Fruit fly (Drosophila melanogaster) whole organism, embryonic: ENCODE data around the gene Pif1A.

Source experiments
- B-H1 ChIP-seq: fragments of 200-800 bp; sonication (Bioruptor generic); IDR thresholded peaks from 3 replicates; pipeline ENCODE4 v1.3.6; 2022; ENCODE audit warnings: missing biosample characterization, missing genetic modification characterization
- Bteb2 ChIP-seq: fragments of 200-800 bp; sonication (Bioruptor generic); optimal IDR thresholded peaks from 2 replicates; lab custom pipeline; 2016; ENCODE audit warnings: missing biosample characterization, missing genetic modification characterization
- CG10654 ChIP-seq: fragments of 200-800 bp; sonication (Bioruptor generic); optimal IDR thresholded peaks from 2 replicates; lab custom pipeline; 2016; ENCODE audit warnings: missing biosample characterization, missing genetic modification characterization
- CG11085 ChIP-seq: fragments of 200-800 bp; sonication (Bioruptor generic); IDR thresholded peaks from 2 replicates; pipeline ENCODE4 v1.3.6; 2022; ENCODE audit warnings: missing biosample characterization, missing genetic modification characterization
- CG11247 ChIP-seq: fragments of 200-800 bp; sonication (Bioruptor generic); IDR thresholded peaks from 2 replicates; pipeline ENCODE4 v1.3.6; 2022; ENCODE audit warnings: missing biosample characterization, missing genetic modification characterization
- CG1603 ChIP-seq: fragments of 200-800 bp; sonication (Bioruptor generic); optimal IDR thresholded peaks from 2 replicates; lab custom pipeline; 2019; ENCODE audit warnings: missing biosample characterization, mild to moderate bottlenecking, missing genetic modification characterization, moderate library complexity
- CG16863 ChIP-seq: fragments of 200-800 bp; sonication (Bioruptor generic); optimal IDR thresholded peaks from 3 replicates; lab custom pipeline; 2016; ENCODE audit warnings: missing biosample characterization, missing genetic modification characterization
- CG17385 ChIP-seq: fragments of 200-800 bp; sonication (Bioruptor generic); optimal IDR thresholded peaks from 3 replicates; lab custom pipeline; 2018; ENCODE audit warnings: missing biosample characterization, mild to moderate bottlenecking, missing genetic modification characterization
- CG18599 ChIP-seq: fragments of 200-800 bp; sonication (Bioruptor generic); optimal IDR thresholded peaks from 3 replicates; lab custom pipeline; 2017; ENCODE audit warnings: missing biosample characterization, missing genetic modification characterization, mild to moderate bottlenecking, moderate library complexity, missing genetic modification reagents
- CG2199 ChIP-seq: fragments of 200-800 bp; sonication (Bioruptor generic); IDR thresholded peaks from 3 replicates; pipeline ENCODE4 v1.3.6; 2022; ENCODE audit warnings: missing biosample characterization, missing genetic modification characterization
- CG3065 ChIP-seq: fragments of 200-800 bp; sonication (Bioruptor generic); optimal IDR thresholded peaks from 2 replicates; lab custom pipeline; 2016; ENCODE audit warnings: missing biosample characterization, missing genetic modification characterization
- CG31365 ChIP-seq: fragments of 200-800 bp; sonication (Bioruptor generic); optimal IDR thresholded peaks from 2 replicates; lab custom pipeline; 2018; ENCODE audit warnings: missing biosample characterization, mild to moderate bottlenecking, missing genetic modification characterization
- CG31388 ChIP-seq: fragments of 200-800 bp; sonication (Bioruptor generic); optimal IDR thresholded peaks from 2 replicates; lab custom pipeline; 2016; ENCODE audit warnings: missing biosample characterization, missing genetic modification characterization
- CG32532 ChIP-seq: fragments of 200-800 bp; sonication (Bioruptor generic); IDR thresholded peaks from 2 replicates; pipeline ENCODE4 v1.3.6; 2022; ENCODE audit warnings: missing biosample characterization, missing genetic modification characterization
- CG34224 ChIP-seq: fragments of 200-800 bp; sonication (Bioruptor generic); IDR thresholded peaks from 3 replicates; pipeline ENCODE4 v1.3.6; 2022; ENCODE audit warnings: missing biosample characterization, missing genetic modification characterization; ENCODE audit not compliant: partially characterized antibody
- CG42726 ChIP-seq: fragments of 200-800 bp; sonication (Bioruptor generic); IDR thresholded peaks from 2 replicates; pipeline ENCODE4 v1.3.6; 2022; ENCODE audit warnings: missing biosample characterization, missing genetic modification characterization; ENCODE audit not compliant: partially characterized antibody
- CG6689 ChIP-seq: fragments of 200-800 bp; sonication (Bioruptor generic); IDR thresholded peaks from 2 replicates; pipeline ENCODE4 v1.3.6; 2022; ENCODE audit warnings: missing biosample characterization, missing genetic modification characterization
- CG6791 ChIP-seq: fragments of 200-800 bp; sonication (Bioruptor generic); IDR thresholded peaks from 3 replicates; pipeline ENCODE4 v1.3.6; 2022; ENCODE audit warnings: missing biosample characterization, missing genetic modification characterization; ENCODE audit not compliant: partially characterized antibody
- CG6813 ChIP-seq: fragments of 200-800 bp; sonication (Bioruptor generic); optimal IDR thresholded peaks from 2 replicates; lab custom pipeline; 2017; ENCODE audit warnings: missing biosample characterization, missing genetic modification characterization, mild to moderate bottlenecking, moderate library complexity, missing genetic modification reagents
- CG8290 ChIP-seq, 3 experiments: fragments of 200-800 bp; sonication (Bioruptor generic); optimal IDR thresholded peaks; 2 replicates each; lab custom pipeline; 2016 to 2019; ENCODE audit warnings: missing biosample characterization in 3 of 3, missing genetic modification characterization in 3 of 3, mild to moderate bottlenecking in 2 of 3, moderate library complexity in 1 of 3
- CG9609 ChIP-seq: fragments of 200-800 bp; sonication (Bioruptor generic); optimal IDR thresholded peaks from 3 replicates; lab custom pipeline; 2016; ENCODE audit warnings: missing biosample characterization, missing genetic modification characterization
- CkIIα-i1 ChIP-seq: fragments of 200-800 bp; sonication (Bioruptor generic); IDR thresholded peaks from 2 replicates; pipeline ENCODE4 v1.3.6; 2022; ENCODE audit warnings: missing biosample characterization, missing genetic modification characterization
- Dll ChIP-seq: fragments of 200-800 bp; sonication (Bioruptor generic); IDR thresholded peaks from 4 replicates; pipeline ENCODE4 v1.3.6; 2022; ENCODE audit warnings: missing biosample characterization, missing genetic modification characterization; ENCODE audit not compliant: partially characterized antibody
- Doc2 ChIP-seq: fragments of 200-800 bp; sonication (Bioruptor generic); IDR thresholded peaks from 2 replicates; pipeline ENCODE4 v1.3.6; 2022; ENCODE audit warnings: missing biosample characterization, missing genetic modification characterization
- Doc3 ChIP-seq: fragments of 200-800 bp; sonication (Bioruptor generic); IDR thresholded peaks from 3 replicates; pipeline ENCODE4 v1.3.6; 2022; ENCODE audit warnings: missing biosample characterization, missing genetic modification characterization; ENCODE audit not compliant: partially characterized antibody
- Dref ChIP-seq: fragments of 200-800 bp; sonication (Bioruptor generic); IDR thresholded peaks from 2 replicates; pipeline ENCODE4 v1.3.6; 2022; ENCODE audit warnings: missing biosample characterization, missing genetic modification characterization
- E2f2 ChIP-seq: fragments of 200-800 bp; sonication (Bioruptor generic); IDR thresholded peaks from 2 replicates; pipeline ENCODE4 v1.3.6; 2022; ENCODE audit warnings: missing biosample characterization, missing genetic modification characterization
- Ets65A ChIP-seq: fragments of 200-800 bp; sonication (Bioruptor generic); peaks from one replicate; lab custom pipeline; 2016; ENCODE audit warnings: missing biosample characterization, missing genetic modification characterization
- Hr51 ChIP-seq, 2 experiments: fragments of 200-800 bp; sonication (Bioruptor generic); optimal IDR thresholded peaks; 2 replicates in 1 of 2; 3 replicates in 1 of 2; lab custom pipeline; 2016 to 2018; ENCODE audit warnings: missing biosample characterization in 2 of 2, missing genetic modification characterization in 2 of 2, mild to moderate bottlenecking in 1 of 2, moderate library complexity in 1 of 2
- Jarid2 ChIP-seq: fragments of 200-800 bp; sonication (Bioruptor generic); optimal IDR thresholded peaks from 3 replicates; lab custom pipeline; 2017; ENCODE audit warnings: mild to moderate bottlenecking, missing biosample characterization, missing genetic modification reagents, missing genetic modification characterization
- MTF-1 ChIP-seq: fragments of 200-800 bp; sonication (Bioruptor generic); optimal IDR thresholded peaks from 2 replicates; lab custom pipeline; 2018; ENCODE audit warnings: missing biosample characterization, mild to moderate bottlenecking, missing genetic modification characterization, borderline replicate concordance
- NK7.1 ChIP-seq: fragments of 200-800 bp; sonication (Bioruptor generic); optimal IDR thresholded peaks from 3 replicates; lab custom pipeline; 2016; ENCODE audit warnings: missing biosample characterization, missing genetic modification characterization
- Nf-YC ChIP-seq: fragments of 200-800 bp; optimal IDR thresholded peaks from 3 replicates; lab custom pipeline; 2019; ENCODE audit warnings: missing biosample characterization, mild to moderate bottlenecking, missing genetic modification characterization, moderate library complexity
- NfI ChIP-seq: fragments of 200-800 bp; sonication (Bioruptor generic); optimal IDR thresholded peaks from 3 replicates; lab custom pipeline; 2018; ENCODE audit warnings: missing biosample characterization, mild to moderate bottlenecking, missing genetic modification characterization, moderate library complexity
- Oaz ChIP-seq: fragments of 200-800 bp; sonication (Bioruptor generic); IDR thresholded peaks from 2 replicates; pipeline ENCODE4 v1.3.6; 2022; ENCODE audit warnings: missing biosample characterization, missing genetic modification characterization
- Pdp1 ChIP-seq, 2 experiments: fragments of 200-800 bp; sonication (Bioruptor generic); optimal IDR thresholded peaks; 3 replicates each; lab custom pipeline; 2016; ENCODE audit warnings: missing biosample characterization in 2 of 2, missing genetic modification characterization in 2 of 2, mild to moderate bottlenecking in 1 of 2, moderate library complexity in 1 of 2
- Rfx ChIP-seq: fragments of 200-800 bp; sonication (Bioruptor generic); IDR thresholded peaks from 2 replicates; pipeline ENCODE4 v1.3.6; 2022; ENCODE audit warnings: missing biosample characterization, missing genetic modification characterization
- Six4 ChIP-seq: fragments of 200-800 bp; sonication (Bioruptor generic); optimal IDR thresholded peaks from 2 replicates; lab custom pipeline; 2016; ENCODE audit warnings: missing biosample characterization, missing genetic modification characterization
- crp ChIP-seq, 2 experiments: fragments of 200-800 bp; sonication (Bioruptor generic); optimal IDR thresholded peaks; 2 replicates in 1 of 2; 3 replicates in 1 of 2; lab custom pipeline; 2017; ENCODE audit warnings: missing biosample characterization in 2 of 2, missing genetic modification characterization in 2 of 2, mild to moderate bottlenecking in 1 of 2, moderate library complexity in 1 of 2
- esg ChIP-seq: fragments of 200-800 bp; sonication (Bioruptor generic); conservative IDR thresholded peaks from 2 replicates; pipeline ENCODE4 v1.3.6; 2022; ENCODE audit warnings: missing biosample characterization, missing genetic modification characterization
- gcm2 ChIP-seq: fragments of 200-800 bp; sonication (Bioruptor generic); optimal IDR thresholded peaks from 2 replicates; lab custom pipeline; 2016; ENCODE audit warnings: missing biosample characterization, missing genetic modification characterization
- gem ChIP-seq: fragments of 200-800 bp; sonication (Bioruptor generic); optimal IDR thresholded peaks from 2 replicates; lab custom pipeline; 2019; ENCODE audit warnings: missing biosample characterization, mild to moderate bottlenecking, missing genetic modification characterization, moderate library complexity
- hth ChIP-seq: fragments of >200 bp; optimal IDR thresholded peaks from 2 replicates; lab custom pipeline; 2017; ENCODE audit warnings: inconsistent platforms
- kni ChIP-seq: fragments of 200-800 bp; sonication (Bioruptor generic); optimal IDR thresholded peaks from 3 replicates; lab custom pipeline; 2017; ENCODE audit warnings: mild to moderate bottlenecking, missing biosample characterization, missing genetic modification reagents, missing genetic modification characterization
- otp ChIP-seq: fragments of 200-800 bp; sonication (Bioruptor generic); IDR thresholded peaks from 3 replicates; pipeline ENCODE4, ENCODE4 v1.3.6; 2022; ENCODE audit warnings: missing biosample characterization, missing genetic modification characterization
- ranshi ChIP-seq: fragments of 200-800 bp; sonication (Bioruptor generic); IDR thresholded peaks from 2 replicates; pipeline ENCODE4 v1.3.6; 2022; ENCODE audit warnings: missing biosample characterization, missing genetic modification characterization
- ro ChIP-seq: fragments of 200-800 bp; sonication (Bioruptor generic); IDR thresholded peaks from 2 replicates; pipeline ENCODE4 v1.3.6; 2022; ENCODE audit warnings: missing biosample characterization, missing genetic modification characterization
- row ChIP-seq: fragments of 200-800 bp; sonication (Bioruptor generic); IDR thresholded peaks from 3 replicates; pipeline ENCODE4 v1.3.6; 2022; ENCODE audit warnings: missing biosample characterization, missing genetic modification characterization
- yki ChIP-seq: fragments of >200 bp; optimal IDR thresholded peaks from 3 replicates; lab custom pipeline; 2018
- zen2 ChIP-seq: fragments of 200-800 bp; sonication (Bioruptor generic); IDR thresholded peaks from 3 replicates; pipeline ENCODE4 v1.3.6; 2022; ENCODE audit warnings: missing biosample characterization, missing genetic modification characterization; ENCODE audit not compliant: partially characterized antibody

The Pif1A gene

DNA sequence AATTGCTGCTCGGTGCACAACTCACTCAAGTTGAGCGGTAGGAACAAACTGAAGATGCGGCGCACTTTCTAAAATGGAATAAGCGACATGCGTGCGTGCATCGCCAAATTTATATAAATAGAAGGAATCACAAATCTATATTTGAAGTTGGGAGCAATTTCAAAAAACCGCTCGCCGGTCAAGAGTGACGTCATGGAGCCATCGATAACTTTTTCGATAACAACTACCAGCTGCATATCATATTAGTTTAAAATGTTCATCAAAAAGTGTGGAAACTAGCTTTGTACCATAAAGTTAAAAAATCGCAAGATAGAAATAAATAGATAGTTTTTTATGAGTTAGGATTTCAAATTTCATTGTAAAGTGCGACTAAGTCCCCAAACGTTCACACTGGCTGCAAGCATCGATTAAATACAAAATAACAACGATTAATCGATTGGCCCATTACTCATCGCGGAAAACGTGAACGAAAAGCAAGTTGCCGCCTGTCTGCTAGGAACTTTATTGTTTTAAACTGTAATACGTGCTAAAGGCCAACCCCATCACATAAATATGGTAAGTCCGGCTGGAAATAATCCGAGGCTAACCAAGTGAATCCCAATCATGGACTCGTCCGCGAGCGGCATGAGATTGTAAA lies at the start of gene Pif1A, which contains the start of the genes Pif1B and CCT7 (continued):
- TF ChIP-seq NfI (GFP tag; lab: Kevin White, UChicago) (no peak), CG2199 (GFP tag; lab: Robert Waterston, UW) (no peak), Doc3 (GFP tag; lab: Robert Waterston, UW) (peak; percentile 96), CG17385 (GFP tag; lab: Kevin White, UChicago) (no peak), Dll (GFP tag; lab: Robert Waterston, UW) (peak; percentile 99), CG34224 (peak; percentile 96), CG3065 (no peak), Six4 (no peak), B-H1 (GFP tag; lab: Robert Waterston, UW) (no peak), kni (no peak), CG32532 (GFP tag; lab: Robert Waterston, UW) (no peak), Jarid2 (no peak), E2f2 (GFP tag; lab: Robert Waterston, UW) (peak; percentile 85), MTF-1 (GFP tag; lab: Kevin White, UChicago) (no peak), ro (no peak), CG16863 (GFP tag; lab: Kevin White, UChicago) (peak; percentile 28), gem (tag; lab: Kevin White, UChicago) (peak; percentile 32), ranshi (no peak), CkIIα-i1 (no peak), Pdp1 (GFP tag; optimal IDR thresholded peaks at IDR 0.05; lab: Kevin White, UChicago) (peak in 1 of 2 experiments; percentile 29), Bteb2 (GFP tag; lab: Kevin White, UChicago) (peak; percentile 43), CG11085 (GFP tag; lab: Robert Waterston, UW) (no peak), CG6791 (peak; percentile 88), gcm2 (GFP tag; lab: Kevin White, UChicago) (no peak), CG42726 (GFP tag; lab: Robert Waterston, UW) (peak; percentile 50; the same call in 1 of the 2 replicates), CG10654 (no peak), CG31388 (GFP tag; lab: Kevin White, UChicago) (no peak), Rfx (GFP tag; lab: Robert Waterston, UW) (no peak), otp (no peak), CG6813 (no peak), CG18599 (GFP tag; lab: Kevin White, UChicago) (no peak), NK7.1 (GFP tag; lab: Kevin White, UChicago) (no peak), CG8290 (GFP tag; optimal IDR thresholded peaks at IDR 0.05; lab: Kevin White, UChicago) (no peak), CG8290 (tag; optimal IDR thresholded peaks at IDR 0.05; lab: Kevin White, UChicago) (no peak), Dref (GFP tag; lab: Robert Waterston, UW) (peak; percentile 91), CG11247 (GFP tag; lab: Robert Waterston, UW) (no peak), Hr51 (GFP tag; optimal IDR thresholded peaks at IDR 0.05; lab: Kevin White, UChicago) (no peak), CG9609 (GFP tag; lab: Kevin White, UChicago) (peak; percentile 27), CG6689 (GFP tag; lab: Robert Waterston, UW) (no peak), Doc2 (GFP tag; lab: Robert Waterston, UW) (no peak), Oaz (no peak), CG31365 (no peak), crp (GFP tag; optimal IDR thresholded peaks at IDR 0.05; lab: Kevin White, UChicago) (peak in 1 of 2 experiments; percentile 52), esg (GFP tag; lab: Robert Waterston, UW) (no peak), hth (no peak), yki (no peak), row (no peak; the same call in 2 of the 3 replicates), CG1603 (tag; lab: Kevin White, UChicago) (peak; percentile 36), Nf-YC (tag; lab: Kevin White, UChicago) (peak; percentile 5), zen2 (peak; percentile 88), Ets65A (no peak)
